Worm (Caenorhabditis elegans) whole organism, L4 larva: ENCODE data around the gene pes-4.

Experiments used
- D1046.2 ChIP-seq: fragments of 200-800 bp; sonication (Bioruptor generic); IDR thresholded peaks from 2 replicates; pipeline ENCODE4 v1.3.6; 2022; ENCODE audit warnings: missing genetic modification characterization, missing compliant biosample characterization
- F44E2.7 ChIP-seq: fragments of 200-800 bp; sonication (Bioruptor generic); IDR thresholded peaks from 2 replicates; pipeline ENCODE4 v2.1.2; 2022; ENCODE audit warnings: missing genetic modification characterization, missing compliant biosample characterization
- Y105C5A.15 ChIP-seq: fragments of 200-800 bp; sonication (Bioruptor generic); IDR thresholded peaks from 2 replicates; pipeline ENCODE4 v1.3.6; 2022; ENCODE audit warnings: missing genetic modification characterization, missing compliant biosample characterization
- Y48G9A.11 ChIP-seq: fragments of 200-800 bp; sonication (Bioruptor generic); IDR thresholded peaks from 2 replicates; pipeline ENCODE4 v1.3.6; 2022; ENCODE audit warnings: missing genetic modification reagents, missing genetic modification characterization, missing compliant biosample characterization
- Y75B8A.6 ChIP-seq: fragments of 200-800 bp; sonication (Bioruptor generic); IDR thresholded peaks from 2 replicates; pipeline ENCODE4 v1.3.6; 2022; ENCODE audit warnings: missing genetic modification reagents, missing genetic modification characterization, missing compliant biosample characterization
- ZK337.2 ChIP-seq: fragments of 200-800 bp; sonication (Bioruptor generic); IDR thresholded peaks from 2 replicates; pipeline ENCODE4 v1.3.6; 2022; ENCODE audit warnings: missing genetic modification reagents, missing genetic modification characterization, missing compliant biosample characterization
- ZK546.5 ChIP-seq, 2 experiments: sonication (generic microtip); optimal IDR thresholded peaks; 2 replicates each; lab custom pipeline; 2017; ENCODE audit warnings: missing biosample characterization in 2 of 2, missing genetic modification characterization in 2 of 2
- aha-1 ChIP-seq: fragments of 150-350 bp; peaks from one replicate; lab custom pipeline; 2014; ENCODE audit warnings: missing biosample characterization, missing genetic modification characterization
- ama-1 ChIP-seq: fragments of 150-350 bp; optimal IDR thresholded peaks from 2 replicates; lab custom pipeline; 2014; ENCODE audit warnings: inconsistent platforms, mixed read lengths
- arid-1 ChIP-seq: fragments of 200-800 bp; sonication (Bioruptor generic); conservative IDR thresholded peaks from 2 replicates; pipeline ENCODE4 v1.3.6; 2022; ENCODE audit warnings: missing genetic modification reagents, missing genetic modification characterization, missing compliant biosample characterization
- attf-4 ChIP-seq: sonication (generic microtip); optimal IDR thresholded peaks from 3 replicates; lab custom pipeline; 2017; ENCODE audit warnings: missing biosample characterization, missing genetic modification characterization
- ceh-20 ChIP-seq: fragments of 200-800 bp; sonication (Bioruptor generic); IDR thresholded peaks from 2 replicates; pipeline ENCODE4 v1.3.6; 2022; ENCODE audit warnings: missing genetic modification reagents, missing genetic modification characterization, missing compliant biosample characterization
- ces-1 ChIP-seq: fragments of 150-350 bp; sonication (generic microtip); optimal IDR thresholded peaks from 4 replicates; lab custom pipeline; 2014; ENCODE audit warnings: missing biosample characterization, missing genetic modification reagents, missing genetic modification characterization
- daf-12 ChIP-seq: fragments of 150-350 bp; optimal IDR thresholded peaks from 2 replicates; lab custom pipeline; 2014; ENCODE audit warnings: missing biosample characterization, missing genetic modification reagents, missing genetic modification characterization
- daf-16 ChIP-seq, 3 experiments: sonication (generic microtip); optimal IDR thresholded peaks; 2 replicates each; lab custom pipeline; 2016 to 2017; ENCODE audit warnings: missing genetic modification characterization in 3 of 3, missing genetic modification reagents in 3 of 3, mild to moderate bottlenecking in 2 of 3, missing compliant biosample characterization in 2 of 3, missing biosample characterization in 1 of 3, moderate library complexity in 1 of 3
- dve-1 ChIP-seq: sonication (generic microtip); optimal IDR thresholded peaks from 2 replicates; lab custom pipeline; 2017; ENCODE audit warnings: antibody characterized with exemption, mild to moderate bottlenecking, missing genetic modification characterization, missing compliant biosample characterization; ENCODE audit not compliant: insufficient read depth
- fkh-10 ChIP-seq: fragments of 150-350 bp; optimal IDR thresholded peaks from 2 replicates; lab custom pipeline; 2014; ENCODE audit warnings: missing biosample characterization, missing genetic modification reagents, missing genetic modification characterization
- fos-1 ChIP-seq: fragments of 150-350 bp; optimal IDR thresholded peaks from 2 replicates; lab custom pipeline; 2014; ENCODE audit warnings: missing biosample characterization, missing genetic modification characterization
- gei-8 ChIP-seq: fragments of 200-800 bp; sonication (Bioruptor generic); optimal IDR thresholded peaks from 2 replicates; lab custom pipeline; 2018; ENCODE audit warnings: mild to moderate bottlenecking, missing genetic modification characterization, missing compliant biosample characterization
- hif-1 ChIP-seq, 2 experiments: sonication (generic microtip); optimal IDR thresholded peaks; 2 replicates each; lab custom pipeline; 2016 to 2017; ENCODE audit warnings: missing compliant biosample characterization in 2 of 2, missing genetic modification characterization in 2 of 2, missing genetic modification reagents in 2 of 2, missing genotype in 2 of 2, mild to moderate bottlenecking in 1 of 2
- hlh-11 ChIP-seq: fragments of 200-800 bp; sonication (Bioruptor generic); optimal IDR thresholded peaks from 2 replicates; lab custom pipeline; 2018; ENCODE audit warnings: mild to moderate bottlenecking, missing genetic modification characterization, missing compliant biosample characterization
- jun-1 ChIP-seq: fragments of 150-350 bp; optimal IDR thresholded peaks from 2 replicates; lab custom pipeline; 2014; ENCODE audit warnings: missing biosample characterization, missing genetic modification reagents, missing genetic modification characterization
- lin-13 ChIP-seq: fragments of 150-350 bp; optimal IDR thresholded peaks from 2 replicates; lab custom pipeline; 2014; ENCODE audit warnings: missing biosample characterization, missing genetic modification reagents, missing genetic modification characterization
- lin-15B ChIP-seq: fragments of 150-350 bp; sonication (generic microtip); optimal IDR thresholded peaks from 3 replicates; lab custom pipeline; 2014; ENCODE audit warnings: missing biosample characterization, missing genetic modification characterization
- lin-38 ChIP-seq: fragments of 200-800 bp; sonication (Bioruptor generic); IDR thresholded peaks from 2 replicates; pipeline ENCODE4 v1.3.6; 2022; ENCODE audit warnings: missing genetic modification reagents, missing genetic modification characterization, missing compliant biosample characterization
- lir-3 ChIP-seq: sonication (generic microtip); optimal IDR thresholded peaks from 2 replicates; lab custom pipeline; 2016; ENCODE audit warnings: mild to moderate bottlenecking, missing genetic modification characterization, missing compliant biosample characterization
- lsy-2 ChIP-seq, 2 experiments: fragments of 150-350 bp in 1 of 2; sonication (generic microtip) in 1 of 2; optimal IDR thresholded peaks; 2 replicates each; lab custom pipeline; 2014 to 2017; ENCODE audit warnings: missing biosample characterization in 2 of 2, missing genetic modification characterization in 2 of 2
- mdl-1 ChIP-seq, 2 experiments: fragments of 150-350 bp in 1 of 2; sonication (generic microtip) in 1 of 2; optimal IDR thresholded peaks; 2 replicates each; lab custom pipeline; 2014 to 2017; ENCODE audit warnings: missing biosample characterization in 2 of 2, missing genetic modification characterization in 2 of 2
- mes-2 ChIP-seq: sonication (generic microtip); optimal IDR thresholded peaks from 2 replicates; lab custom pipeline; 2016; ENCODE audit warnings: missing genotype, mild to moderate bottlenecking, missing genetic modification characterization, missing compliant biosample characterization; ENCODE audit not compliant: poor library complexity, severe bottlenecking
- mxl-2 ChIP-seq: fragments of 200-800 bp; sonication (Bioruptor generic); conservative IDR thresholded peaks from 2 replicates; pipeline ENCODE4 v1.3.6; 2022; ENCODE audit warnings: missing genetic modification reagents, missing genetic modification characterization, missing compliant biosample characterization
- mxl-3 ChIP-seq: fragments of 200-800 bp; sonication (Bioruptor generic); optimal IDR thresholded peaks from 2 replicates; lab custom pipeline; 2018; ENCODE audit warnings: mild to moderate bottlenecking, missing genetic modification characterization, missing compliant biosample characterization
- nhr-10 ChIP-seq: fragments of 150-350 bp; optimal IDR thresholded peaks from 2 replicates; lab custom pipeline; 2014; ENCODE audit warnings: missing biosample characterization, missing genetic modification characterization
- nhr-111 ChIP-seq: fragments of 200-800 bp; sonication (Bioruptor generic); optimal IDR thresholded peaks from 2 replicates; lab custom pipeline; 2018; ENCODE audit warnings: mild to moderate bottlenecking, missing genetic modification characterization, missing compliant biosample characterization
- nhr-237 ChIP-seq: sonication (generic microtip); optimal IDR thresholded peaks from 2 replicates; lab custom pipeline; 2017; ENCODE audit warnings: missing biosample characterization, missing genetic modification characterization
- nhr-42 ChIP-seq: fragments of 200-800 bp; sonication (Bioruptor generic); IDR thresholded peaks from 2 replicates; pipeline ENCODE4 v1.3.6; 2022; ENCODE audit warnings: missing genetic modification characterization, missing compliant biosample characterization
- nhr-6 ChIP-seq: fragments of 150-350 bp; optimal IDR thresholded peaks from 2 replicates; lab custom pipeline; 2014; ENCODE audit warnings: missing biosample characterization, missing genetic modification characterization
- nhr-76 ChIP-seq: fragments of 150-350 bp; optimal IDR thresholded peaks from 2 replicates; lab custom pipeline; 2014; ENCODE audit warnings: missing biosample characterization, missing genetic modification characterization
- php-3 ChIP-seq: fragments of 200-800 bp; sonication (Bioruptor generic); IDR thresholded peaks from 2 replicates; pipeline ENCODE4 v1.3.6; 2022; ENCODE audit warnings: missing genetic modification reagents, missing genetic modification characterization, missing compliant biosample characterization
- pqm-1 ChIP-seq: sonication (generic microtip); optimal IDR thresholded peaks from 2 replicates; lab custom pipeline; 2017; ENCODE audit warnings: missing biosample characterization, missing genetic modification characterization
- saeg-2 ChIP-seq: fragments of 200-800 bp; sonication (Bioruptor generic); IDR thresholded peaks from 2 replicates; pipeline ENCODE4 v1.3.6; 2022; ENCODE audit warnings: missing genetic modification reagents, missing genetic modification characterization, missing compliant biosample characterization
- spr-1 ChIP-seq: sonication (generic microtip); optimal IDR thresholded peaks from 2 replicates; lab custom pipeline; 2016; ENCODE audit warnings: mild to moderate bottlenecking, missing genetic modification characterization, missing compliant biosample characterization
- spr-3 ChIP-seq: fragments of 200-800 bp; sonication (Bioruptor generic); optimal IDR thresholded peaks from 2 replicates; lab custom pipeline; 2018; ENCODE audit warnings: mild to moderate bottlenecking, missing genetic modification characterization, missing compliant biosample characterization
- tag-97 ChIP-seq: fragments of 200-800 bp; sonication (Bioruptor generic); IDR thresholded peaks from 2 replicates; pipeline ENCODE4 v1.3.6; 2022; ENCODE audit warnings: missing genetic modification characterization, missing compliant biosample characterization
- tra-1 ChIP-seq: fragments of 200-800 bp; sonication (Bioruptor generic); IDR thresholded peaks from 2 replicates; pipeline ENCODE4 v1.3.6; 2022; ENCODE audit warnings: missing genetic modification reagents, missing genetic modification characterization, missing compliant biosample characterization
- unc-62 ChIP-seq, 3 experiments: fragments of 150-350 bp in 1 of 3; sonication (generic microtip); optimal IDR thresholded peaks in 2 of 3; peaks in 1 of 3; 1 replicate in 1 of 3; 2 replicates in 2 of 3; lab custom pipeline; 2014 to 2017; ENCODE audit warnings: missing biosample characterization in 3 of 3, missing genetic modification characterization in 3 of 3, missing genetic modification reagents in 3 of 3, missing genotype in 1 of 3
- zag-1 ChIP-seq: fragments of 150-350 bp; optimal IDR thresholded peaks from 2 replicates; lab custom pipeline; 2014; ENCODE audit warnings: missing biosample characterization, missing genetic modification characterization
- zfp-3 ChIP-seq: fragments of 200-800 bp; sonication (Bioruptor generic); conservative IDR thresholded peaks from 2 replicates; pipeline ENCODE4 v1.3.6; 2022; ENCODE audit warnings: missing genetic modification reagents, missing genetic modification characterization, missing compliant biosample characterization
- zip-2 ChIP-seq: fragments of 150-350 bp; optimal IDR thresholded peaks from 2 replicates; lab custom pipeline; 2014; ENCODE audit warnings: missing biosample characterization, missing genetic modification characterization

The pes-4 gene

DNA sequence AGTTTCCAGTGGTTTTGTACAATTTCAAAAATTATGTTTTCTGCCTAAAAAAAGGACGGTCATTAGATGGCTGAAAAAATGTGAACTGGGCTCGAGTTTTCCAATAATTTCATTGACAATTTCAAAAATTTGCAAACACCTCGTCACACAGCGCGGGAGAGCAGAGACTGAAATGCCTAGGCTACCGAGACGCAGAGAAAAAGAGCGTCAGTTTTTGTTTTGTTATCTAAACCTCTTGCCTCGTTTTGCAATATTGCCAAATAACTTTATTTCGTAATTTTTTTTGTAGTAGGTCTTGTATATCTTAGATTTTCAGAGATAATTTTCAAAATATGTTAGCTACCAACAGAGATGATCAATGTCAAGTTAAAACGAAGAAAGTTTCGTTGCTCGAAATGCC lies 13.1 kb upstream of the pes-4 start, which contains the start of gene fbxa-63 (continued):
- no peak for TF ChIP-seq nhr-237 (tag; lab: Kevin White, UChicago)
- no peak for TF ChIP-seq Y105C5A.15 (GFP tag; lab: Robert Waterston, UW)
- TF ChIP-seq tra-1 (GFP tag; lab: Robert Waterston, UW) = no peak
- TF ChIP-seq zag-1 (tag; lab: Kevin White, UChicago) = no peak
- TF ChIP-seq hif-1 (tag; optimal IDR thresholded peaks at IDR 0.05; lab: Kevin White, UChicago) = no peak
- TF ChIP-seq nhr-42 (GFP tag; lab: Robert Waterston, UW) = no peak
- no peak for TF ChIP-seq nhr-76 (tag; lab: Kevin White, UChicago)
- TF ChIP-seq pqm-1 (tag; lab: Kevin White, UChicago) = no peak
- no peak for TF ChIP-seq D1046.2 (GFP tag; lab: Robert Waterston, UW)
- TF ChIP-seq Y48G9A.11 (GFP tag; lab: Robert Waterston, UW) = no peak
- TF ChIP-seq mes-2 = peak; percentile 35
- TF ChIP-seq spr-1 (tag; lab: Kevin White, UChicago) = no peak
- no peak for TF ChIP-seq daf-12 (tag; lab: Kevin White, UChicago)
- TF ChIP-seq unc-62 (GFP tag; optimal IDR thresholded peaks at IDR 0.05 in 1 of 2; lab: Kevin White, UChicago) = peak in 1 of 2 experiments; percentile 18
- TF ChIP-seq unc-62 (tag; optimal IDR thresholded peaks at IDR 0.05; lab: Kevin White, UChicago) = no peak
- no peak for TF ChIP-seq tag-97 (GFP tag; lab: Robert Waterston, UW)
- TF ChIP-seq nhr-111 = no peak
- no peak for TF ChIP-seq mdl-1 (tag; optimal IDR thresholded peaks at IDR 0.05; lab: Kevin White, UChicago)
- peak; percentile 31 for TF ChIP-seq hlh-11 (tag; lab: Kevin White, UChicago)
- TF ChIP-seq zfp-3 (GFP tag; lab: Robert Waterston, UW) = no peak
- no peak for TF ChIP-seq daf-16 (GFP tag; optimal IDR thresholded peaks at IDR 0.05; lab: Kevin White, UChicago)
- TF ChIP-seq daf-16 (tag; optimal IDR thresholded peaks at IDR 0.05; lab: Kevin White, UChicago) = peak; percentile 39
- no peak for TF ChIP-seq fos-1 (tag; lab: Kevin White, UChicago)
- TF ChIP-seq jun-1 (tag; lab: Kevin White, UChicago) = no peak
- TF ChIP-seq ces-1 = no peak
- peak; percentile 11 for TF ChIP-seq fkh-10 (GFP tag; lab: Kevin White, UChicago)
- TF ChIP-seq lin-15B (tag; lab: Kevin White, UChicago) = no peak
- TF ChIP-seq ama-1 (lab: Kevin White, UChicago) = no peak
- TF ChIP-seq saeg-2 (GFP tag; lab: Robert Waterston, UW) = no peak

- TF ChIP-seq gei-8 (GFP tag; lab: Kevin White, UChicago) (no peak), lir-3 (tag; lab: Kevin White, UChicago) (no peak), php-3 (GFP tag; lab: Robert Waterston, UW) (no peak)
Measured at ce11 chrIII:1238704-1239103, 8.6 kb upstream of the pes-4 start, which contains the start of gene fbxa-61. Gene fbxa-61, plus strand, starts transcription at chrIII:1239048.

- TF ChIP-seq attf-4 (tag; lab: Kevin White, UChicago) (no peak), arid-1 (GFP tag; lab: Robert Waterston, UW) (no peak), Y75B8A.6 (no peak), dve-1 (tag; lab: Kevin White, UChicago) (no peak), lir-3 (tag; lab: Kevin White, UChicago) (no peak), ZK337.2 (no peak), mes-2 (no peak), nhr-10 (no peak), spr-3 (GFP tag; lab: Kevin White, UChicago) (no peak), jun-1 (tag; lab: Kevin White, UChicago) (no peak), ceh-20 (peak; percentile 50; the same call in 1 of the 2 replicates), ZK546.5 (tag; optimal IDR thresholded peaks at IDR 0.05; lab: Kevin White, UChicago) (no peak), lin-38 (GFP tag; lab: Robert Waterston, UW) (peak; percentile 51), tra-1 (GFP tag; lab: Robert Waterston, UW) (0 out of 2 replicates have a peak, but pooled peaks have one; percentile 36), mxl-2 (GFP tag; lab: Robert Waterston, UW) (no peak), nhr-6 (tag; lab: Kevin White, UChicago) (no peak), aha-1 (peak; percentile 69), F44E2.7 (GFP tag; lab: Robert Waterston, UW) (no peak), lsy-2 (tag; optimal IDR thresholded peaks at IDR 0.05; lab: Kevin White, UChicago) (no peak), zip-2 (tag; lab: Kevin White, UChicago) (no peak), Y48G9A.11 (GFP tag; lab: Robert Waterston, UW) (no peak), mxl-3 (GFP tag; lab: Kevin White, UChicago) (no peak), lin-13 (GFP tag; lab: Kevin White, UChicago) (peak; percentile 74)
Measured at ce11 chrIII:1231186-1231585, 1.1 kb upstream of the pes-4 start.
